Worm (Caenorhabditis elegans) whole organism, L4/young adult: ENCODE measurements around the gene K10H10.4.
A peak's percentile ranks its signal among the peaks of the same experiment; 100 is the strongest.

ENCODE experiments used
- W03F9.2 ChIP-seq: fragments of 150-350 bp; optimal IDR thresholded peaks from 2 replicates; lab custom pipeline; 2014; ENCODE audit warnings: missing biosample characterization, missing genetic modification characterization
- dao-5 ChIP-seq: sonication (generic microtip); optimal IDR thresholded peaks from 2 replicates; lab custom pipeline; 2016; ENCODE audit warnings: missing genotype, missing genetic modification characterization, moderate library complexity, missing compliant biosample characterization
- him-1 ChIP-seq: sonication (generic microtip); optimal IDR thresholded peaks from 2 replicates; lab custom pipeline; 2016; ENCODE audit warnings: missing genotype, missing genetic modification reagents, missing genetic modification characterization, missing compliant biosample characterization

The K10H10.4 gene

DNA sequence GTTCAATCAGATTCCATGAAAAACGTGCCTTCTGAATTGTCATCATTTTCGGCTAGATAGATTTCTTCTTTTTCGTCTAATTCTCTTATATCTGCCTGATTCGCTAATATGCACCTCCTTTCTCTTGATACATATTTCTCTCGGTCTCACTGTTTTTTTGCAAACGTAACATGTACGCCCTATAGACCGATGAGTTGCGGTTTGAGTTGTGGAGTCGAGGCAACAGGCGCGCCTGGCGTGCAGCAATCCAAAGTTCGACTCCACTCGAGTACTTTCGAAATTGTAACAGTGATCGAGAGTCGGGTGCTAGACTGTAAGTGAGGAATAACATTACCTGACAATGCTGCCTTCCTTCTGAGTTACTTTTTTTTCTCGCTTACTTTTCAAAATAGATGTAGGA lies 3.4 kb upstream of the K10H10.4 start:
- peak; percentile 57 for TF ChIP-seq dao-5 (tag; lab: Kevin White, UChicago)
- TF ChIP-seq W03F9.2 (tag; lab: Kevin White, UChicago) = peak; percentile 21
- peak; percentile 66 for TF ChIP-seq him-1

DNA sequence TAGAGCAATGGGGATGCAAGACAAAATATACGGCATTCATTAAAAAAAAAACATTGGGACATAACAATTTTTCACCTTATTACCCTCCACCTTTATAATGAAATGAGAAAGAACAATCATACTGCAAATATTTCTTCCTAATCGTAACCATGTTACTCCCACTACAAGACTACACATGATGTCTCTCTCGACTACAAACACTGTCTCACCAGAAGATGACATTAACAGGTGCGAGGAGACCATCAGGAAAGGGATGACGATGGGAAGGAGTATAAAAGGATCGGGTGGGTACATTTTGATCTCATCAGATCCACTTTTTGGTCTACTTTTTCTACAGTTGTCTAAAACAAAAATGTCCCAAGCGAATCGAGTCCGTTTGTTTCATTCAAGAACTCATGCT lies 2.4 kb upstream of the K10H10.4 start, which contains the start of gene dhs-8:
Gene dhs-8 (plus strand): TSS at position 179 of the 400 bp plus-strand sequence.
- TF ChIP-seq him-1 (no peak), dao-5 (tag; lab: Kevin White, UChicago) (no peak), W03F9.2 (tag; lab: Kevin White, UChicago) (no peak)

DNA sequence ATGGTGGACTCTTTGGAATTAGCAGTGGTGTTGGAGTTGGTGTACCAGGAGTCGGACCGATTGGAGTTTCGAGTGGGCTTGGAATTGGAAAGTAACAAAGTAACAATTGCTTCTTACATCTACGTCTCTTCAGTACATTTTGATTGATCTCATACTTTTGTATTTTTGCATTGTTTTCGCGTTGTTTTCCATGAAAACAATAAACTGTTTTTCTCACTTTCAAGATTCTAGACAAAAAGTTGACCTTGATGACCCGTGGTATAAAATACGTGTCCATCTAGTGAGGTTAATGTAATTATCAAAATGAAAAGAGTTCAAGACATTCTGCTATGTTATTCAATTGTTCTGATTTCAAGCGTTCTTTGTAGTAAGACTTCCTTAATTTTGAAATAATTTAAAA lies 1.2 kb downstream of the K10H10.4 start, which contains the start of gene K10H10.5:
Gene K10H10.5 (plus strand): TSS at position 301 of the 400 bp plus-strand sequence.
- TF ChIP-seq him-1 (no peak), dao-5 (tag; lab: Kevin White, UChicago) (no peak), W03F9.2 (tag; lab: Kevin White, UChicago) (no peak)

DNA sequence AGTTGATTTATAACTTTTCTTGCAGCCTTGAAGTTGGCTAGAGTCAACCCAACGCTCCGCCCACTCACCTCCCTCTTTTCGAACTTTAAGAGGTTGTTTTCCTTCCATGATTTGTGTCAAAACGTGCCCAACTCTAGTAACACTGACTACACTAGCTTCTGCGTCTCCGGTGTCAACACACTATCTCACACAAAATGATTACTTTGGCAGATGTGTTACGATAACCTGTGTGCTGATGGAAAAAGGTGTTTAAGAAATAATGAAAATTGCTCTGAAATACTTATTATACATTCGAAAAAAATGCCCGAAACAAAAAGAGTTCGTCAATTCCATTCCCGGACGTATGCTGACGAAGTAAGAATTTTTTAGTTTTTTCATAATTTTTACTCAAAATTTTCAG lies 2.8 kb downstream of the K10H10.4 start, which contains the start of gene K10H10.6:
Gene K10H10.6 (plus strand): TSS at position 301 of the 400 bp plus-strand sequence.
- no peak for TF ChIP-seq W03F9.2 (tag; lab: Kevin White, UChicago)
- no peak for TF ChIP-seq dao-5 (tag; lab: Kevin White, UChicago)
- no peak for TF ChIP-seq him-1

DNA sequence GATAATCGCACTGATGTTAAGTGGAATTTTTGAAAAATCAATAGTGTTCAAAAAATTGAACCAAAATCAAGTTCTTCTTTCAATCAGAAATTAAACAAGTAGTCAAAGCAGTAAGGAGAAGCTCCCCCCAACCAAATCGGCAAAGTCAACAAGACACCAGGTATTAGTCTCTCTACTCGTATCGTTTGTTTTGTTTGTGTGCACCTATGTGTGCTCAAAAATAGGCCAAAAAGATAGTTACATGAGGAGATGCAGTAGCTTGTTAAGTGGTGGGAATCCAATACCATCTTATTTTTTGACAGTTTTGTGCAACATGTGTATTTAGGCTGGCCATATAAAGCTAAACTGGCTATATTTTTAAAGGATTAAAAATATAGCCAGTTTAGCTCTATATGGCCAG lies 6.0 kb downstream of the K10H10.4 start, which contains the start of gene K10H10.12:
Gene K10H10.12 (minus strand): TSS at position 101 of the 400 bp plus-strand sequence.
- TF ChIP-seq W03F9.2 (tag; lab: Kevin White, UChicago) (no peak), dao-5 (tag; lab: Kevin White, UChicago) (no peak)

DNA sequence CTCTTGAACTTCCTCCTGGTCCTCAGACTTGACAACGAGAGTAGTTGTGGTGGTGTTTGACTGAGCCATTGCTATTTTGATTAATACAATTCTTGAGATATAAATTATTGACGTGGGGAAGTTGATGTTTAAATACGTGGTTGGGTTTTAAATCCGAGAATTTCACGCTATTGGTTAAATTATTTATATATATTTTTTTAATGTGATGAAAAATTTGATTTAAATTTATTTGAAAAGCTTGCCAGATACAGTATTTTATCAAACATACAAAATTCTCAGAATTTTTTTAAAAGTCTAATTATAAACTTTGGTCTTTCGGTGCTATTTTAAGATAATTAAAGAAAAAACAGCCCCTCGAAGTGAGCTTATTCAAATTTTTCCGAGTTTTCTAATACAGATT lies 7.3 kb downstream of the K10H10.4 start, which contains the start of the genes K10H10.7 and K10H10.10:
Gene K10H10.7 (minus strand): TSS at position 101 of the 400 bp plus-strand sequence.
Gene K10H10.10 (plus strand): TSS at position 204 of the 400 bp plus-strand sequence.
- TF ChIP-seq him-1 (no peak), W03F9.2 (tag; lab: Kevin White, UChicago) (no peak), dao-5 (tag; lab: Kevin White, UChicago) (no peak)

DNA sequence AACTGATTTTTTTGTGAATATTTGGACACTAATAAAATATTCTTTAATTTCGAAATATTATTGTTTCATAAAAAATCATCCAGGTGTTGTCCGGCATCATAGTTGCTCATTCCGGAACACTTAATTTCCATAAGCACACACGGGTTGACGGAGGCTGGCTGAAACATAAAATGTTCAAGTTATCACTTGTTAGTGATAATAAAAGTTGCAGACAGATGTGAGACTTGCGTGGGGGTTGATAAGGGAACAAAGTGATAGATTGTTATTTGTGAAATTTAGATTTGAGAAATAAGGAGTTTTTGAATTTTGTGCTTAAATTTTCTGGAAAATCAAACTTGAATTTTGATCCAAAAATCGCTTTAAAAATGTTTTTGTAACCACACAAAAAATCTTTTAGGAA lies 9.9 kb downstream of the K10H10.4 start:
- TF ChIP-seq W03F9.2 (tag; lab: Kevin White, UChicago) (no peak), him-1 (no peak), dao-5 (tag; lab: Kevin White, UChicago) (no peak)

DNA sequence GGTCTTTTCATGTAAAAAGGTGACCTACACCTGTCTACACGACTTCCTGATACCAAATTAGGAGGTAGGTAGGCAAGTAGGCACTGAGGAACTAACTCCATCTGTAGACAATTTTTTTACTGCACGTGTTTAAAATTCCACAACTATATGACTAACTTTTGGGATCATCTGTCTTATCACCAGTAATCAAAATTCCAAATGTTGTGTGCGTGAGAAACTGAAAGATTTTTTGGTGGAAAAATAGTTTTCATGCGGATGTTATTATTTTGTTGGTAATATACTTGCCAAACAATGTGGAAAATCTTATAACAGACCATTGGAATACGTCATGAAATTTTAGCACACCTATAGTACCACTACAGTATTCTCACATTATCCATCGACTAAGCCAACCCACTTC lies 11.0 kb downstream of the K10H10.4 start, which contains the start of gene K10H10.13:
Gene K10H10.13 (minus strand): TSS at position 101 of the 400 bp plus-strand sequence.
- TF ChIP-seq dao-5 (tag; lab: Kevin White, UChicago) (no peak), him-1 (no peak), W03F9.2 (tag; lab: Kevin White, UChicago) (no peak)

DNA sequence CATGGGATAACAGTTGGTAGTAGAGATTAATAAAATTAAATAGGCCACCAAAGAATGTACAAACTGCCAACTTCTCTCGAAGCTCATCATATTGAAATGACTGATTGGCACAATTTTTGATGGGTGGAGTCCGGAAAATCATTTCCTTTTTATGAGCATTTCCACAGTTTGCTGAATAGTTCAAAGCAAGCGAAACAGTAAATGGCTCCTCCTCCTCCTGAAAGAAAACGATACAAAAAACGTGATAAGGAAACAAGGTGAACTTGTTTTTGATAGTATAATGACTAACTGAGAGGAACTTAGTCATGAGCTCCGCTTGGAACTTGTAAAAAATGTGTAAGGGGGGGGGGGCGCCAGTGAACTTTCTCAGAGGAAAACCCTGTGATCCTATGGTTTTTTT lies 14.8 kb downstream of the K10H10.4 start, which contains the start of gene K10H10.9:
Gene K10H10.9 (minus strand): TSS at position 101 of the 400 bp plus-strand sequence.
- TF ChIP-seq dao-5 (tag; lab: Kevin White, UChicago) (no peak), W03F9.2 (tag; lab: Kevin White, UChicago) (no peak), him-1 (no peak)

DNA sequence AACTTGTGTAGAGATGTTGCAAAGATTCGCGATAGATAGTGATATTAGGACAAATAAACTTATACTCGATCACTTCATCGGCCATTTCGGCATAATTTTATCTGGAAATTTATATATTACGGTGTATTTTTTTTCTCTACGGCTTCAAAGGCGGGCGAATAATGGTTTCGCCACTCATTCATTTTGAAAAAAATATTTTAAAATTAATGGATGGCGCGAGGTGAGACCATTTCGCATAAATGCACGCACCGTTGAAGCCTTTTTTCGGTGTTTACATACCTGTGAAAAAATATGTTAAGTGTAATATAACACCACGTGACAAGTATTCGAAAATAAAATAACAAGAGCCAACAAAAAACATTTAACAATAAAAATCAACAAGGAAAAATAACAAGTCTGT lies 21.8 kb downstream of the K10H10.4 start, which contains the start of gene btb-19:
Gene btb-19 (minus strand): TSS at position 101 of the 400 bp plus-strand sequence.
- TF ChIP-seq him-1 = no peak
- no peak for TF ChIP-seq W03F9.2 (tag; lab: Kevin White, UChicago)
- no peak for TF ChIP-seq dao-5 (tag; lab: Kevin White, UChicago)

DNA sequence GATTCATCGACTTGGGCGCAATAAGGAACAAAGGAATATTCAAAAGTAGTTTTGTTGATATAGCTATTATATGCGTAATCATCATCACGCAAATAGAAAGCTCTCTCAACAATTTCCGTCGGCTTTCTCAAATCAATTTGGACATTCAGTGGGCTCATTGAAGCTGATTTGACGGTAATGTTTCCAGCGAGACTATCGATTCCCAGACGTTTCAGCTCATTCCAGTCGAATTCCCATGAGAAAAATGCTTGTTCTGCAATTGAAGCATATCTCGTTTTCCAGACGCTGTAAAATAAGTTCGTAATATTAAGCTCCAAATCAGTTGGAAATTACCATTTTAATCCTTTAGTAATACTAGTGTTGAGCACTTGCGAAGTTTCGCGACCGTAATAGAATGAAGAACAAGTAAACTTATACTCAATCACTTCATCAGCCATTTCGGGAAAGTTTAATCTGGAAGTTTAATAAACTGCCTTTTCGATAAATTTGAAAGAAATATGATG lies 22.9 kb downstream of the K10H10.4 start, which contains the start of gene btb-20:
Gene btb-20 (minus strand): TSS at position 453 of the 503 bp plus-strand sequence.
- no peak for TF ChIP-seq W03F9.2 (tag; lab: Kevin White, UChicago)
- TF ChIP-seq dao-5 (tag; lab: Kevin White, UChicago) = no peak
- TF ChIP-seq him-1 = no peak

DNA sequence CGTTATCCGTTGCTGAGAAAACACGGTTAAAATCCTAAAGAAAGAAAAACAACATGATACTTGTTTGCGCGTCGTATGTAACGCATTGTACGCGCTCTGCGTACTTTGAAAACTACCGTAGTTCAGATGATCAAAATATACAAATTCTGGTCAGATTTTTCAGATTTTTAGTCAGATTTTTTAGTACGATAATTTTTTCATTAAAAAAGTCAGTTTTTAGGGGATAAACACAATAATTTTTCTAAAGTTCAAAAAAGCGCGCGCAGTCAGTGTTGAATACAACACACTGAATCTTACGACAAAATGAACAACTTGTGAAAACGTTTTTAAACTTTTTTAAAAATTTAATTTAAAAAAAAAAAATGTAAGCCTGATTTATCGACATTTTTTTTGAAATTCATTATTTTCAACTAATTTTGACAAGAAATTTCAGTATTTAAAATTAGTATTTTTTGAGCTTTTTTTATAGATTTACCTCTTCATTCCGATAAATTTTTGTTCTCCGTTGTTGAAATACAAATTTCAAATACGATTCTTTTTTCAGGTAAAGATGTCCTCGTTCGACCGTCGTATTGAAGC lies 23.5 kb downstream of the K10H10.4 start, which contains the start of gene pot-2:
Gene pot-2 (plus strand): TSS at position 529 of the 579 bp plus-strand sequence.
- TF ChIP-seq dao-5 (tag; lab: Kevin White, UChicago) (no peak), W03F9.2 (tag; lab: Kevin White, UChicago) (no peak), him-1 (no peak)

DNA sequence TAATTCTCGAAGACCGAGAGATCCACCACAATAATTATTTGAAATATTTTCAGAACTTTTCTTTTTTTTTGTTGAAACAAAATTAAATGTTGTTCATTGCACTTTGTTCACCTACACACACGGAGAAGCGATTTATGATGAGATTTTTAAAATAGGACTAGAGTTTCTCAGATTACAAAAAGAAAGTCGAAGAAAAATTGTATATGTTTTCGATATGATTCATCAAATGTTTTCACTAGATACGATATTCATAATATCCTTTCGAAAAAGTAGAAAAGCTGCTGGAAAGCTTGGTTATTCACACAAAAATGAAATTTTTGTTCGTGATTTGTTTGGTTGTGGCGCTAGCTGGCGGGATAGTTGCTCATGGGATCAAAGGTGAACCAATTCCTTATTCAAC lies 24.8 kb downstream of the K10H10.4 start, which contains the start of gene F57C2.4:
Gene F57C2.4 (plus strand): TSS at position 301 of the 400 bp plus-strand sequence.
- TF ChIP-seq dao-5 (tag; lab: Kevin White, UChicago) = no peak
- TF ChIP-seq W03F9.2 (tag; lab: Kevin White, UChicago) = no peak
- TF ChIP-seq him-1 = no peak

DNA sequence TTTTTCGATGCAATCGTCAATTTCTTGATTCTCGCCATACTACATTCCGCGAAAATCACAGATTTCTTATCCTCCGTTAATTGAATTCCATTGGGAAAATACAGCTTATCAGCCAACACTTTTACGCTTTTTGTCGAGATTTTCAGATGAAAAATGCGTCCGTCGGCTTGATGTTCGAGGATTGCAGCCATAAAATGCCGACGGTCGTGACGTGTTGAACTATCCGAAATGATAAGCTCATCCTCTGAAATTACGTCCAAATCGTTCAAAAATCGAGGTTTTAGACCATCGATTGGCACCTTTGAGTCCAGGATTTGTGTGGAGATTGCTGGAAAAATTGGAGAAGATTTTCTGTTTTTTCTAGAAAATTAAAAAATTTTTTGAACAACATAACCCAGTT lies 26.9 kb downstream of the K10H10.4 start:
- TF ChIP-seq W03F9.2 (tag; lab: Kevin White, UChicago) (no peak), dao-5 (tag; lab: Kevin White, UChicago) (no peak), him-1 (no peak)
